Fruit fly (Drosophila melanogaster) whole organism, embryonic: ENCODE measurements around the gene Orc2.

Source experiments
- CG17829 ChIP-seq: fragments of 200-800 bp; optimal IDR thresholded peaks from 2 replicates; lab custom pipeline; 2019; ENCODE audit warnings: missing biosample characterization, mild to moderate bottlenecking, missing genetic modification characterization, moderate library complexity
- CG18764 ChIP-seq: fragments of 200-800 bp; sonication (Bioruptor generic); optimal IDR thresholded peaks from 3 replicates; lab custom pipeline; 2016; ENCODE audit warnings: missing biosample characterization, missing genetic modification characterization
- CG6765 ChIP-seq: fragments of 200-800 bp; sonication (Bioruptor generic); optimal IDR thresholded peaks from 3 replicates; lab custom pipeline; 2017; ENCODE audit warnings: missing biosample characterization, mild to moderate bottlenecking, missing genetic modification characterization
- GATAe ChIP-seq: fragments of 200-800 bp; sonication (Bioruptor generic); conservative IDR thresholded peaks from 2 replicates; pipeline ENCODE4 v1.3.6; 2022; ENCODE audit warnings: missing biosample characterization, missing genetic modification characterization
- Hsf ChIP-seq: fragments of 200-800 bp; sonication (Bioruptor generic); optimal IDR thresholded peaks from 3 replicates; lab custom pipeline; 2016; ENCODE audit warnings: missing biosample characterization, missing genetic modification characterization
- Max ChIP-seq: fragments of 200-800 bp; sonication (Bioruptor generic); optimal IDR thresholded peaks from 2 replicates; lab custom pipeline; 2016; ENCODE audit warnings: missing biosample characterization, mild to moderate bottlenecking, missing genetic modification characterization
- PHDP ChIP-seq: fragments of 200-800 bp; sonication (Bioruptor generic); optimal IDR thresholded peaks from 3 replicates; lab custom pipeline; 2018; ENCODE audit warnings: missing biosample characterization, mild to moderate bottlenecking, missing genetic modification characterization, moderate library complexity
- grn ChIP-seq: fragments of 200-800 bp; sonication (Bioruptor generic); optimal IDR thresholded peaks from 3 replicates; lab custom pipeline; 2017; ENCODE audit warnings: missing biosample characterization, missing genetic modification characterization
- hb ChIP-seq: fragments of 200-800 bp; sonication (Bioruptor generic); IDR thresholded peaks from 3 replicates; pipeline ENCODE4 v1.3.6; 2022; ENCODE audit warnings: missing biosample characterization, missing genetic modification characterization; ENCODE audit not compliant: partially characterized antibody
- klu ChIP-seq: fragments of 200-800 bp; sonication (Bioruptor generic); IDR thresholded peaks from 2 replicates; pipeline ENCODE4 v1.3.6; 2022; ENCODE audit warnings: missing biosample characterization, missing genetic modification characterization
- pan ChIP-seq, 4 experiments: fragments of >200 bp in 3 of 4; fragments of 200-800 bp in 1 of 4; sonication (Bioruptor generic) in 1 of 4; optimal IDR thresholded peaks in 3 of 4; IDR thresholded peaks in 1 of 4; 2 replicates each; pipeline versions ENCODE4 v1.3.6 to Lab custom; 2017 to 2022; ENCODE audit warnings: missing biosample characterization in 2 of 4, missing genetic modification characterization in 2 of 4, mixed read lengths in 1 of 4
- tio ChIP-seq: fragments of 200-800 bp; sonication (Bioruptor generic); optimal IDR thresholded peaks from 2 replicates; lab custom pipeline; 2017; ENCODE audit warnings: missing biosample characterization, missing genetic modification characterization, inconsistent platforms

dm6 chr3R:14001208-14001916 is 36.7 kb downstream of the Orc2 start:
- TF ChIP-seq pan (optimal IDR thresholded peaks at IDR 0.05; lab: Kevin White, UChicago) (no peak), pan (GFP tag; optimal IDR thresholded peaks at IDR 0.05 in 1 of 2, IDR thresholded peaks at IDR 0.05 in 1 of 2) (no peak), Hsf (GFP tag; lab: Kevin White, UChicago) (no peak), hb (no peak), PHDP (tag; lab: Kevin White, UChicago) (no peak), grn (GFP tag; lab: Kevin White, UChicago) (no peak), Max (GFP tag; lab: Kevin White, UChicago) (no peak), CG17829 (tag; lab: Kevin White, UChicago) (no peak), GATAe (GFP tag; lab: Robert Waterston, UW) (no peak), CG6765 (no peak), tio (GFP tag; lab: Kevin White, UChicago) (no peak), CG18764 (GFP tag; lab: Kevin White, UChicago) (no peak), klu (GFP tag; lab: Robert Waterston, UW) (no peak)
